Worm (Caenorhabditis elegans) whole organism, L4/young adult: Measurements from ENCODE around the gene clec-179.
A peak's percentile ranks its signal among the peaks of the same experiment; 100 is the strongest.

Source experiments
- W03F9.2 ChIP-seq: fragments of 150-350 bp; optimal IDR thresholded peaks from 2 replicates; lab custom pipeline; 2014; ENCODE audit warnings: missing biosample characterization, missing genetic modification characterization
- dao-5 ChIP-seq: sonication (generic microtip); optimal IDR thresholded peaks from 2 replicates; lab custom pipeline; 2016; ENCODE audit warnings: missing genotype, missing genetic modification characterization, moderate library complexity, missing compliant biosample characterization
- him-1 ChIP-seq: sonication (generic microtip); optimal IDR thresholded peaks from 2 replicates; lab custom pipeline; 2016; ENCODE audit warnings: missing genotype, missing genetic modification reagents, missing genetic modification characterization, missing compliant biosample characterization

The clec-179 gene

ce11 chrIV:7195734-7196133 is 11.2 kb upstream of the clec-179 start, which contains the start of gene best-16:
Gene best-16, minus strand, starts transcription at chrIV:7195834.
- TF ChIP-seq W03F9.2 = no peak
- no peak for TF ChIP-seq dao-5 (tag; lab: Kevin White, UChicago)
- no peak for TF ChIP-seq him-1 (tag; lab: Kevin White, UChicago)

- no peak for TF ChIP-seq dao-5 (tag; lab: Kevin White, UChicago)
- TF ChIP-seq W03F9.2 = no peak
- TF ChIP-seq him-1 (tag; lab: Kevin White, UChicago) = no peak
Observed at ce11 chrIV:7191745-7192144, 7.2 kb upstream of the clec-179 start, which contains the start of gene R13A1.5. Gene R13A1.5, minus strand, starts transcription at chrIV:7191845.

- TF ChIP-seq him-1 (tag; lab: Kevin White, UChicago) (no peak), W03F9.2 (no peak), dao-5 (tag; lab: Kevin White, UChicago) (no peak)
Observed at ce11 chrIV:7190409-7190808, 5.9 kb upstream of the clec-179 start.

- TF ChIP-seq W03F9.2 = peak; percentile 15
- TF ChIP-seq him-1 (tag; lab: Kevin White, UChicago) = no peak
Observed at ce11 chrIV:7188528-7189422, 4.3 kb upstream of the clec-179 start, which contains the start of gene srlf-7. Gene srlf-7, plus strand, starts transcription at chrIV:7189287.

ce11 chrIV:7188030-7188429 is 3.5 kb upstream of the clec-179 start, which contains the start of gene C42D4.13:
Gene C42D4.13, minus strand, starts transcription at chrIV:7188130.
- TF ChIP-seq W03F9.2 = no peak
- TF ChIP-seq him-1 (tag; lab: Kevin White, UChicago) = no peak
- no peak for TF ChIP-seq dao-5 (tag; lab: Kevin White, UChicago)

- TF ChIP-seq him-1 (tag; lab: Kevin White, UChicago) (no peak), W03F9.2 (no peak), dao-5 (tag; lab: Kevin White, UChicago) (no peak)
Observed at ce11 chrIV:7186756-7187155, 2.3 kb upstream of the clec-179 start, which contains the start of gene str-249. Gene str-249, minus strand, starts transcription at chrIV:7186856.

ce11 chrIV:7182818-7183217 is 1.7 kb downstream of the clec-179 start:
- TF ChIP-seq him-1 (tag; lab: Kevin White, UChicago) (no peak), dao-5 (tag; lab: Kevin White, UChicago) (no peak), W03F9.2 (peak; percentile 12)

- no peak for TF ChIP-seq him-1 (tag; lab: Kevin White, UChicago)
- no peak for TF ChIP-seq dao-5 (tag; lab: Kevin White, UChicago)
- peak; percentile 6 for TF ChIP-seq W03F9.2
Observed at ce11 chrIV:7180304-7180703, 4.2 kb downstream of the clec-179 start, which contains the start of gene cest-10. Gene cest-10, plus strand, starts transcription at chrIV:7180557.

ce11 chrIV:7178942-7179341 is 5.6 kb downstream of the clec-179 start, which contains the start of gene C42D4.3:
Gene C42D4.3, plus strand, starts transcription at chrIV:7179239.
- TF ChIP-seq dao-5 (tag; lab: Kevin White, UChicago) (no peak), him-1 (tag; lab: Kevin White, UChicago) (no peak), W03F9.2 (no peak)

ce11 chrIV:7176887-7177286 is 7.6 kb downstream of the clec-179 start, which contains the start of gene str-44:
Gene str-44, plus strand, starts transcription at chrIV:7177187.
- TF ChIP-seq W03F9.2 (no peak), him-1 (tag; lab: Kevin White, UChicago) (no peak), dao-5 (tag; lab: Kevin White, UChicago) (no peak)

- TF ChIP-seq dao-5 (tag; lab: Kevin White, UChicago) (no peak), him-1 (tag; lab: Kevin White, UChicago) (no peak), W03F9.2 (no peak)
Observed at ce11 chrIV:7175346-7175745, 9.2 kb downstream of the clec-179 start, which contains the start of gene C42D4.19. Gene C42D4.19, plus strand, starts transcription at chrIV:7175646.

- TF ChIP-seq him-1 (tag; lab: Kevin White, UChicago) = no peak
- TF ChIP-seq dao-5 (tag; lab: Kevin White, UChicago) = no peak
- no peak for TF ChIP-seq W03F9.2
Observed at ce11 chrIV:7173489-7173888, 11.0 kb downstream of the clec-179 start, which contains the start of gene str-1. Gene str-1, plus strand, starts transcription at chrIV:7173789.

ce11 chrIV:7171222-7171621 is 13.3 kb downstream of the clec-179 start, which contains the start of gene str-220:
Gene str-220, minus strand, starts transcription at chrIV:7171322.
- TF ChIP-seq W03F9.2 (no peak), him-1 (tag; lab: Kevin White, UChicago) (no peak), dao-5 (tag; lab: Kevin White, UChicago) (no peak)
